Worm (Caenorhabditis elegans) whole organism, L4 larva: Measurements from ENCODE around the gene R08C7.8.
A peak's percentile ranks its signal among the peaks of the same experiment; 100 is the strongest.

Source experiments
- D1046.2 ChIP-seq: fragments of 200-800 bp; sonication (Bioruptor generic); IDR thresholded peaks from 2 replicates; pipeline ENCODE4 v1.3.6; 2022; ENCODE audit warnings: missing genetic modification characterization, missing compliant biosample characterization
- F26F4.8 ChIP-seq: fragments of 200-800 bp; sonication (Bioruptor generic); conservative IDR thresholded peaks from 2 replicates; pipeline ENCODE4 v1.3.6; 2022; ENCODE audit warnings: missing genetic modification characterization, missing compliant biosample characterization
- Y48G9A.11 ChIP-seq: fragments of 200-800 bp; sonication (Bioruptor generic); IDR thresholded peaks from 2 replicates; pipeline ENCODE4 v1.3.6; 2022; ENCODE audit warnings: missing genetic modification reagents, missing genetic modification characterization, missing compliant biosample characterization
- Y5F2A.4 ChIP-seq: fragments of 200-800 bp; sonication (Bioruptor generic); optimal IDR thresholded peaks from 2 replicates; lab custom pipeline; 2018; ENCODE audit warnings: mild to moderate bottlenecking, missing genetic modification characterization, missing compliant biosample characterization
- Y75B8A.6 ChIP-seq: fragments of 200-800 bp; sonication (Bioruptor generic); IDR thresholded peaks from 2 replicates; pipeline ENCODE4 v1.3.6; 2022; ENCODE audit warnings: missing genetic modification reagents, missing genetic modification characterization, missing compliant biosample characterization
- ZK337.2 ChIP-seq: fragments of 200-800 bp; sonication (Bioruptor generic); IDR thresholded peaks from 2 replicates; pipeline ENCODE4 v1.3.6; 2022; ENCODE audit warnings: missing genetic modification reagents, missing genetic modification characterization, missing compliant biosample characterization
- ZK546.5 ChIP-seq, 2 experiments: sonication (generic microtip); optimal IDR thresholded peaks; 2 replicates each; lab custom pipeline; 2017; ENCODE audit warnings: missing biosample characterization in 2 of 2, missing genetic modification characterization in 2 of 2
- aha-1 ChIP-seq: fragments of 150-350 bp; peaks from one replicate; lab custom pipeline; 2014; ENCODE audit warnings: missing biosample characterization, missing genetic modification characterization
- aly-2 ChIP-seq: sonication (generic microtip); optimal IDR thresholded peaks from 2 replicates; lab custom pipeline; 2018; ENCODE audit warnings: missing biosample characterization, missing genetic modification characterization
- ceh-20 ChIP-seq: fragments of 200-800 bp; sonication (Bioruptor generic); IDR thresholded peaks from 2 replicates; pipeline ENCODE4 v1.3.6; 2022; ENCODE audit warnings: missing genetic modification reagents, missing genetic modification characterization, missing compliant biosample characterization
- ceh-44 ChIP-seq: fragments of 200-800 bp; sonication (Bioruptor generic); IDR thresholded peaks from 2 replicates; pipeline ENCODE4 v1.3.6; 2022; ENCODE audit warnings: missing genetic modification reagents, missing genetic modification characterization, missing compliant biosample characterization
- ceh-62 ChIP-seq: sonication (generic microtip); optimal IDR thresholded peaks from 2 replicates; lab custom pipeline; 2017; ENCODE audit warnings: missing biosample characterization, missing genetic modification characterization
- ces-1 ChIP-seq: fragments of 150-350 bp; sonication (generic microtip); optimal IDR thresholded peaks from 4 replicates; lab custom pipeline; 2014; ENCODE audit warnings: missing biosample characterization, missing genetic modification reagents, missing genetic modification characterization
- cey-2 ChIP-seq: sonication (generic microtip); optimal IDR thresholded peaks from 3 replicates; lab custom pipeline; 2017; ENCODE audit warnings: missing genetic modification characterization, mild to moderate bottlenecking, missing compliant biosample characterization, antibody characterized with exemption, borderline replicate concordance; ENCODE audit not compliant: insufficient read depth
- ctbp-1 ChIP-seq: fragments of 200-800 bp; sonication (Bioruptor generic); IDR thresholded peaks from 2 replicates; pipeline ENCODE4 v1.3.6; 2022; ENCODE audit warnings: missing genetic modification reagents, missing genetic modification characterization, missing compliant biosample characterization
- daf-19 ChIP-seq: fragments of 200-800 bp; sonication (Bioruptor generic); conservative IDR thresholded peaks from 2 replicates; pipeline ENCODE4 v1.3.6; 2022; ENCODE audit warnings: missing genetic modification characterization, missing compliant biosample characterization
- dmd-6 ChIP-seq: fragments of 200-800 bp; sonication (Bioruptor generic); IDR thresholded peaks from 2 replicates; pipeline ENCODE4 v1.3.6; 2022; ENCODE audit warnings: missing genetic modification reagents, missing genetic modification characterization, missing compliant biosample characterization
- dmd-9 ChIP-seq: fragments of 200-800 bp; sonication (Bioruptor generic); IDR thresholded peaks from 2 replicates; pipeline ENCODE4 v1.3.6; 2022; ENCODE audit warnings: missing genetic modification reagents, missing genetic modification characterization, missing compliant biosample characterization
- duxl-1 ChIP-seq: sonication (generic microtip); optimal IDR thresholded peaks from 2 replicates; lab custom pipeline; 2016; ENCODE audit warnings: mild to moderate bottlenecking, missing genetic modification characterization, moderate library complexity, missing compliant biosample characterization; ENCODE audit not compliant: poor library complexity
- egl-27 ChIP-seq: sonication (generic microtip); optimal IDR thresholded peaks from 3 replicates; lab custom pipeline; 2017; ENCODE audit warnings: missing biosample characterization, missing genetic modification reagents, missing genetic modification characterization
- fkh-10 ChIP-seq: fragments of 150-350 bp; optimal IDR thresholded peaks from 2 replicates; lab custom pipeline; 2014; ENCODE audit warnings: missing biosample characterization, missing genetic modification reagents, missing genetic modification characterization
- fos-1 ChIP-seq: fragments of 150-350 bp; optimal IDR thresholded peaks from 2 replicates; lab custom pipeline; 2014; ENCODE audit warnings: missing biosample characterization, missing genetic modification characterization
- hlh-11 ChIP-seq: fragments of 200-800 bp; sonication (Bioruptor generic); optimal IDR thresholded peaks from 2 replicates; lab custom pipeline; 2018; ENCODE audit warnings: mild to moderate bottlenecking, missing genetic modification characterization, missing compliant biosample characterization
- hlh-30 ChIP-seq: sonication (generic microtip); optimal IDR thresholded peaks from 2 replicates; lab custom pipeline; 2017; ENCODE audit warnings: antibody characterized with exemption, mild to moderate bottlenecking, missing genetic modification characterization, missing compliant biosample characterization; ENCODE audit not compliant: insufficient read depth
- hmg-1.1 ChIP-seq: fragments of 200-800 bp; sonication (Bioruptor generic); IDR thresholded peaks from 2 replicates; pipeline ENCODE4 v1.3.6; 2022; ENCODE audit warnings: missing genetic modification reagents, missing genetic modification characterization, missing compliant biosample characterization
- jun-1 ChIP-seq: fragments of 150-350 bp; optimal IDR thresholded peaks from 2 replicates; lab custom pipeline; 2014; ENCODE audit warnings: missing biosample characterization, missing genetic modification reagents, missing genetic modification characterization
- lim-7 ChIP-seq: fragments of 200-800 bp; sonication (Bioruptor generic); IDR thresholded peaks from 2 replicates; pipeline ENCODE4 v1.3.6; 2022; ENCODE audit warnings: missing genetic modification characterization, missing compliant biosample characterization
- lin-38 ChIP-seq: fragments of 200-800 bp; sonication (Bioruptor generic); IDR thresholded peaks from 2 replicates; pipeline ENCODE4 v1.3.6; 2022; ENCODE audit warnings: missing genetic modification reagents, missing genetic modification characterization, missing compliant biosample characterization
- lin-39 ChIP-seq: fragments of 150-350 bp; optimal IDR thresholded peaks from 2 replicates; lab custom pipeline; 2014; ENCODE audit warnings: missing biosample characterization, missing genetic modification reagents, missing genetic modification characterization
- lir-3 ChIP-seq: sonication (generic microtip); optimal IDR thresholded peaks from 2 replicates; lab custom pipeline; 2016; ENCODE audit warnings: mild to moderate bottlenecking, missing genetic modification characterization, missing compliant biosample characterization
- lsy-2 ChIP-seq, 2 experiments: fragments of 150-350 bp in 1 of 2; sonication (generic microtip) in 1 of 2; optimal IDR thresholded peaks; 2 replicates each; lab custom pipeline; 2014 to 2017; ENCODE audit warnings: missing biosample characterization in 2 of 2, missing genetic modification characterization in 2 of 2
- madf-5 ChIP-seq, 2 experiments: fragments of 200-800 bp; sonication (Bioruptor generic); IDR thresholded peaks; 2 replicates each; pipeline ENCODE4 v1.3.6; 2022; ENCODE audit warnings: missing compliant biosample characterization in 2 of 2, missing genetic modification characterization in 2 of 2
- mdl-1 ChIP-seq, 2 experiments: fragments of 150-350 bp in 1 of 2; sonication (generic microtip) in 1 of 2; optimal IDR thresholded peaks; 2 replicates each; lab custom pipeline; 2014 to 2017; ENCODE audit warnings: missing biosample characterization in 2 of 2, missing genetic modification characterization in 2 of 2
- mdt-29 ChIP-seq: fragments of 200-800 bp; sonication (Bioruptor generic); IDR thresholded peaks from 2 replicates; pipeline ENCODE4 v1.3.6; 2022; ENCODE audit warnings: missing genetic modification reagents, missing genetic modification characterization, missing compliant biosample characterization
- mxl-2 ChIP-seq: fragments of 200-800 bp; sonication (Bioruptor generic); conservative IDR thresholded peaks from 2 replicates; pipeline ENCODE4 v1.3.6; 2022; ENCODE audit warnings: missing genetic modification reagents, missing genetic modification characterization, missing compliant biosample characterization
- mxl-3 ChIP-seq: fragments of 200-800 bp; sonication (Bioruptor generic); optimal IDR thresholded peaks from 2 replicates; lab custom pipeline; 2018; ENCODE audit warnings: mild to moderate bottlenecking, missing genetic modification characterization, missing compliant biosample characterization
- nhr-102 ChIP-seq: sonication (generic microtip); optimal IDR thresholded peaks from 2 replicates; lab custom pipeline; 2016; ENCODE audit warnings: mild to moderate bottlenecking, missing genetic modification characterization, moderate library complexity, missing compliant biosample characterization
- nhr-25 ChIP-seq: sonication (generic microtip); optimal IDR thresholded peaks from 2 replicates; lab custom pipeline; 2017; ENCODE audit warnings: missing genetic modification characterization, mild to moderate bottlenecking, missing compliant biosample characterization, antibody characterized with exemption, moderate library complexity, borderline replicate concordance; ENCODE audit not compliant: insufficient read depth
- nhr-76 ChIP-seq: fragments of 150-350 bp; optimal IDR thresholded peaks from 2 replicates; lab custom pipeline; 2014; ENCODE audit warnings: missing biosample characterization, missing genetic modification characterization
- pha-4 ChIP-seq, 2 experiments: fragments of 150-350 bp in 1 of 2; fragments of 200-800 bp in 1 of 2; sonication (Bioruptor generic) in 1 of 2; IDR thresholded peaks in 1 of 2; optimal IDR thresholded peaks in 1 of 2; 2 replicates each; pipeline versions ENCODE4 v1.3.6 to Lab custom; 2014 to 2022; ENCODE audit warnings: missing genetic modification characterization in 2 of 2, missing genetic modification reagents in 2 of 2, missing biosample characterization in 1 of 2, missing compliant biosample characterization in 1 of 2
- sdz-12 ChIP-seq: fragments of 200-800 bp; sonication (Bioruptor generic); optimal IDR thresholded peaks from 2 replicates; lab custom pipeline; 2018; ENCODE audit warnings: mild to moderate bottlenecking, missing genetic modification characterization, missing compliant biosample characterization
- set-16 ChIP-seq: fragments of 200-800 bp; sonication (Bioruptor generic); IDR thresholded peaks from 2 replicates; pipeline ENCODE4 v1.3.6; 2022; ENCODE audit warnings: missing genetic modification reagents, missing genetic modification characterization, missing compliant biosample characterization
- skn-1 ChIP-seq: fragments of 150-350 bp; optimal IDR thresholded peaks from 2 replicates; lab custom pipeline; 2014; ENCODE audit warnings: missing biosample characterization, missing genetic modification characterization
- snpc-1.2 ChIP-seq: fragments of 200-800 bp; sonication (Bioruptor generic); IDR thresholded peaks from 2 replicates; pipeline ENCODE4 v1.3.6; 2022; ENCODE audit warnings: missing genetic modification reagents, missing genetic modification characterization, missing compliant biosample characterization
- snpc-4 ChIP-seq: fragments of 150-350 bp; optimal IDR thresholded peaks from 2 replicates; lab custom pipeline; 2014; ENCODE audit warnings: missing biosample characterization, missing genetic modification characterization
- tag-97 ChIP-seq: fragments of 200-800 bp; sonication (Bioruptor generic); IDR thresholded peaks from 2 replicates; pipeline ENCODE4 v1.3.6; 2022; ENCODE audit warnings: missing genetic modification characterization, missing compliant biosample characterization
- unc-62 ChIP-seq, 3 experiments: fragments of 150-350 bp in 1 of 3; sonication (generic microtip); optimal IDR thresholded peaks in 2 of 3; peaks in 1 of 3; 1 replicate in 1 of 3; 2 replicates in 2 of 3; lab custom pipeline; 2014 to 2017; ENCODE audit warnings: missing biosample characterization in 3 of 3, missing genetic modification characterization in 3 of 3, missing genetic modification reagents in 3 of 3, missing genotype in 1 of 3
- vab-7 ChIP-seq: fragments of 200-800 bp; sonication (Bioruptor generic); IDR thresholded peaks from 2 replicates; pipeline ENCODE4 v1.3.6; 2022; ENCODE audit warnings: missing genetic modification reagents, missing genetic modification characterization, missing compliant biosample characterization
- zfp-2 ChIP-seq: sonication (generic microtip); optimal IDR thresholded peaks from 2 replicates; lab custom pipeline; 2016; ENCODE audit warnings: mild to moderate bottlenecking, missing genetic modification characterization, missing compliant biosample characterization
- zfp-3 ChIP-seq: fragments of 200-800 bp; sonication (Bioruptor generic); conservative IDR thresholded peaks from 2 replicates; pipeline ENCODE4 v1.3.6; 2022; ENCODE audit warnings: missing genetic modification reagents, missing genetic modification characterization, missing compliant biosample characterization

The R08C7.8 gene

ce11 chrIV:4407055-4407461 lies 27.3 kb downstream of the R08C7.8 start (continued):
- no peak for TF ChIP-seq ceh-62 (tag; lab: Kevin White, UChicago)
- TF ChIP-seq madf-5 (GFP tag; IDR thresholded peaks at IDR 0.05; lab: Robert Waterston, UW) = no peak
- no peak for TF ChIP-seq duxl-1
- TF ChIP-seq snpc-4 (tag; lab: Kevin White, UChicago) = no peak
- no peak for TF ChIP-seq ces-1 (GFP tag; lab: Kevin White, UChicago)
- TF ChIP-seq lin-39 (tag; lab: Kevin White, UChicago) = no peak
- no peak for TF ChIP-seq ceh-44 (GFP tag; lab: Robert Waterston, UW)
- TF ChIP-seq nhr-102 (tag; lab: Kevin White, UChicago) = no peak
- TF ChIP-seq tag-97 (GFP tag; lab: Robert Waterston, UW) = no peak
- peak in 1 of 2 experiments; percentile 72 for TF ChIP-seq unc-62 (GFP tag; optimal IDR thresholded peaks at IDR 0.05 in 1 of 2; lab: Kevin White, UChicago)
- TF ChIP-seq unc-62 (tag; optimal IDR thresholded peaks at IDR 0.05; lab: Kevin White, UChicago) = no peak
- no peak for TF ChIP-seq vab-7 (GFP tag; lab: Robert Waterston, UW)
- TF ChIP-seq aha-1 (tag; lab: Kevin White, UChicago) = peak; percentile 96
- no peak for TF ChIP-seq nhr-25 (tag; lab: Kevin White, UChicago)
- TF ChIP-seq cey-2 = no peak
- TF ChIP-seq jun-1 (tag; lab: Kevin White, UChicago) = no peak
- peak in 1 of 2 experiments; percentile 53 for TF ChIP-seq lsy-2 (tag; optimal IDR thresholded peaks at IDR 0.05; lab: Kevin White, UChicago)
- no peak for TF ChIP-seq Y5F2A.4 (GFP tag; lab: Kevin White, UChicago)
- TF ChIP-seq ctbp-1 (GFP tag; lab: Robert Waterston, UW) = no peak
- TF ChIP-seq nhr-76 (tag; lab: Kevin White, UChicago) = no peak
- peak; percentile 18 for TF ChIP-seq mxl-3 (GFP tag; lab: Kevin White, UChicago)
- no peak for TF ChIP-seq aly-2 (tag; lab: Kevin White, UChicago)
- no peak for TF ChIP-seq mdt-29
- TF ChIP-seq sdz-12 = no peak
- no peak for TF ChIP-seq lim-7 (GFP tag; lab: Robert Waterston, UW)
- TF ChIP-seq set-16 (GFP tag; lab: Robert Waterston, UW) = peak; percentile 87
- no peak for TF ChIP-seq F26F4.8 (GFP tag; lab: Robert Waterston, UW)
- TF ChIP-seq zfp-2 (tag; lab: Kevin White, UChicago) = no peak
- TF ChIP-seq hmg-1.1 (GFP tag; lab: Robert Waterston, UW) = no peak
- TF ChIP-seq mdl-1 (tag; optimal IDR thresholded peaks at IDR 0.05; lab: Kevin White, UChicago) = peak in 1 of 2 experiments; percentile 42
- TF ChIP-seq fos-1 (tag; lab: Kevin White, UChicago) = no peak
- peak; percentile 89 for TF ChIP-seq hlh-11 (tag; lab: Kevin White, UChicago)
- no peak for TF ChIP-seq hlh-30 (tag; lab: Kevin White, UChicago)
- no peak for TF ChIP-seq dmd-9 (GFP tag; lab: Robert Waterston, UW)
- TF ChIP-seq ceh-20 (GFP tag; lab: Robert Waterston, UW) = no peak
- TF ChIP-seq dmd-6 (GFP tag; lab: Robert Waterston, UW) = peak; percentile 68
- TF ChIP-seq daf-19 (GFP tag; lab: Robert Waterston, UW) = no peak
- no peak for TF ChIP-seq D1046.2 (GFP tag; lab: Robert Waterston, UW)
- no peak for TF ChIP-seq mxl-2 (GFP tag; lab: Robert Waterston, UW)
- TF ChIP-seq snpc-1.2 (GFP tag; lab: Robert Waterston, UW) = no peak
- TF ChIP-seq zfp-3 = no peak
- no peak for TF ChIP-seq fkh-10
- TF ChIP-seq lin-38 (GFP tag; lab: Robert Waterston, UW) = peak; percentile 50
- TF ChIP-seq Y75B8A.6 = no peak
- no peak for TF ChIP-seq egl-27 (tag; lab: Kevin White, UChicago)
- no peak for TF ChIP-seq lir-3 (tag; lab: Kevin White, UChicago)
- no peak for TF ChIP-seq ZK546.5 (tag; optimal IDR thresholded peaks at IDR 0.05; lab: Kevin White, UChicago)
- TF ChIP-seq Y48G9A.11 (GFP tag; lab: Robert Waterston, UW) = no peak
- no peak for TF ChIP-seq skn-1 (tag; lab: Kevin White, UChicago)
- TF ChIP-seq pha-4 (GFP tag; IDR thresholded peaks at IDR 0.05; lab: Robert Waterston, UW) = peak; percentile 93
- TF ChIP-seq pha-4 (tag; optimal IDR thresholded peaks at IDR 0.05; lab: Kevin White, UChicago) = peak; percentile 55
- no peak for TF ChIP-seq ZK337.2 (GFP tag; lab: Robert Waterston, UW)
